Worm (Caenorhabditis elegans) whole organism, L1 larva: ENCODE measurements around the gene let-92.

ENCODE experiments used
- C04F5.9 ChIP-seq: sonication (generic microtip); optimal IDR thresholded peaks from 2 replicates; lab custom pipeline; 2016; ENCODE audit warnings: missing genetic modification characterization, missing compliant biosample characterization
- blmp-1 ChIP-seq: fragments of 150-350 bp; optimal IDR thresholded peaks from 2 replicates; lab custom pipeline; 2014; ENCODE audit warnings: missing biosample characterization, missing genetic modification characterization
- ceh-82 ChIP-seq, 3 experiments: fragments of 150-350 bp in 1 of 3; sonication (generic microtip) in 2 of 3; optimal IDR thresholded peaks; 2 replicates each; lab custom pipeline; 2014 to 2017; ENCODE audit warnings: missing biosample characterization in 3 of 3, missing genetic modification characterization in 3 of 3
- dsc-1 ChIP-seq: sonication (generic microtip); optimal IDR thresholded peaks from 2 replicates; lab custom pipeline; 2016; ENCODE audit warnings: mild to moderate bottlenecking, missing genetic modification characterization, missing compliant biosample characterization
- efl-1 ChIP-seq, 4 experiments: fragments of 150-350 bp; optimal IDR thresholded peaks in 3 of 4; peaks in 1 of 4; 1 replicate in 1 of 4; 2 replicates in 3 of 4; lab custom pipeline; 2014; ENCODE audit warnings: missing biosample characterization in 2 of 4, missing genetic modification characterization in 2 of 4, missing genetic modification reagents in 2 of 4
- elt-3 ChIP-seq, 6 experiments: fragments of 150-350 bp in 1 of 6; sonication (generic microtip); optimal IDR thresholded peaks; 2 replicates each; lab custom pipeline; 2017 to 2018; ENCODE audit warnings: missing biosample characterization in 6 of 6, missing genetic modification characterization in 6 of 6, inconsistent platforms in 1 of 6
- ets-5 ChIP-seq: fragments of 200-800 bp; sonication (Bioruptor generic); IDR thresholded peaks from 2 replicates; pipeline ENCODE4 v1.3.6; 2022; ENCODE audit warnings: missing genetic modification characterization, missing compliant biosample characterization
- fkh-10 ChIP-seq: sonication (generic microtip); optimal IDR thresholded peaks from 2 replicates; lab custom pipeline; 2017; ENCODE audit warnings: missing biosample characterization, missing genetic modification reagents, missing genetic modification characterization
- fkh-8 ChIP-seq: sonication (generic microtip); optimal IDR thresholded peaks from 2 replicates; lab custom pipeline; 2016; ENCODE audit warnings: mild to moderate bottlenecking, missing genetic modification characterization, missing compliant biosample characterization
- hlh-17 ChIP-seq: fragments of 200-800 bp; sonication (Bioruptor generic); optimal IDR thresholded peaks from 2 replicates; lab custom pipeline; 2018; ENCODE audit warnings: missing genetic modification characterization, mild to moderate bottlenecking, missing compliant biosample characterization, moderate library complexity, borderline replicate concordance
- hlh-4 ChIP-seq: sonication (generic microtip); optimal IDR thresholded peaks from 2 replicates; lab custom pipeline; 2016; ENCODE audit warnings: mild to moderate bottlenecking, missing genetic modification characterization, missing compliant biosample characterization
- lin-14 ChIP-seq: fragments of 200-800 bp; sonication (Bioruptor generic); optimal IDR thresholded peaks from 2 replicates; lab custom pipeline; 2018; ENCODE audit warnings: mild to moderate bottlenecking, missing genetic modification characterization, moderate library complexity, missing compliant biosample characterization
- lin-35 ChIP-seq, 2 experiments: fragments of 150-350 bp; optimal IDR thresholded peaks; 2 replicates each; lab custom pipeline; 2014; ENCODE audit warnings: missing biosample characterization in 2 of 2, missing genetic modification characterization in 2 of 2, missing genetic modification reagents in 2 of 2
- lin-39 ChIP-seq: fragments of 150-350 bp; optimal IDR thresholded peaks from 2 replicates; lab custom pipeline; 2014; ENCODE audit warnings: missing biosample characterization, missing genetic modification reagents, missing genetic modification characterization
- lir-3 ChIP-seq: sonication (generic microtip); optimal IDR thresholded peaks from 2 replicates; lab custom pipeline; 2016; ENCODE audit warnings: mild to moderate bottlenecking, missing genetic modification characterization, moderate library complexity, missing compliant biosample characterization; ENCODE audit not compliant: poor library complexity
- lsy-2 ChIP-seq, 2 experiments: fragments of 150-350 bp; optimal IDR thresholded peaks; 2 replicates each; lab custom pipeline; 2014; ENCODE audit warnings: missing biosample characterization in 2 of 2, missing genetic modification characterization in 2 of 2
- mab-9 ChIP-seq: fragments of 200-800 bp; sonication (Bioruptor generic); IDR thresholded peaks from 2 replicates; pipeline ENCODE4 v1.3.6; 2022; ENCODE audit warnings: missing genetic modification reagents, missing genetic modification characterization, missing compliant biosample characterization
- nhr-12 ChIP-seq: sonication (generic microtip); optimal IDR thresholded peaks from 2 replicates; lab custom pipeline; 2017; ENCODE audit warnings: missing biosample characterization, missing genetic modification characterization
- nhr-20 ChIP-seq: sonication (generic microtip); optimal IDR thresholded peaks from 2 replicates; lab custom pipeline; 2016; ENCODE audit warnings: mild to moderate bottlenecking, missing genetic modification characterization, missing compliant biosample characterization
- nhr-237 ChIP-seq: fragments of 150-350 bp; optimal IDR thresholded peaks from 2 replicates; lab custom pipeline; 2014; ENCODE audit warnings: missing biosample characterization, missing genetic modification characterization
- nhr-47 ChIP-seq: sonication (generic microtip); optimal IDR thresholded peaks from 2 replicates; lab custom pipeline; 2016; ENCODE audit warnings: mild to moderate bottlenecking, missing genetic modification characterization, moderate library complexity, missing compliant biosample characterization
- nhr-84 ChIP-seq: sonication (generic microtip); optimal IDR thresholded peaks from 2 replicates; lab custom pipeline; 2017; ENCODE audit warnings: missing biosample characterization, missing genetic modification characterization
- nhr-85 ChIP-seq: sonication (generic microtip); peaks from one replicate; lab custom pipeline; 2016; ENCODE audit warnings: missing genetic modification characterization, inconsistent platforms, missing compliant biosample characterization
- nhr-90 ChIP-seq: sonication (generic microtip); optimal IDR thresholded peaks from 2 replicates; lab custom pipeline; 2016; ENCODE audit warnings: mild to moderate bottlenecking, missing genetic modification characterization, missing compliant biosample characterization; ENCODE audit not compliant: poor library complexity
- pag-3 ChIP-seq: sonication (generic microtip); optimal IDR thresholded peaks from 2 replicates; lab custom pipeline; 2017; ENCODE audit warnings: missing genetic modification characterization, mild to moderate bottlenecking, missing compliant biosample characterization, antibody characterized with exemption, borderline replicate concordance; ENCODE audit not compliant: insufficient read depth
- rnt-1 ChIP-seq: sonication (generic microtip); optimal IDR thresholded peaks from 2 replicates; lab custom pipeline; 2016; ENCODE audit warnings: mild to moderate bottlenecking, missing genetic modification characterization, moderate library complexity, missing compliant biosample characterization
- snpc-4 ChIP-seq: fragments of 150-350 bp; optimal IDR thresholded peaks from 2 replicates; lab custom pipeline; 2014; ENCODE audit warnings: missing biosample characterization, missing genetic modification characterization
- sox-4 ChIP-seq: sonication (generic microtip); optimal IDR thresholded peaks from 2 replicates; lab custom pipeline; 2016; ENCODE audit warnings: missing genetic modification characterization, missing compliant biosample characterization
- sptf-1 ChIP-seq: fragments of 150-350 bp; optimal IDR thresholded peaks from 2 replicates; lab custom pipeline; 2014; ENCODE audit warnings: missing biosample characterization, missing genetic modification characterization
- unc-30 ChIP-seq: sonication (generic microtip); optimal IDR thresholded peaks from 2 replicates; lab custom pipeline; 2017; ENCODE audit warnings: missing biosample characterization, missing genetic modification characterization
- unc-98 ChIP-seq: fragments of 200-800 bp; sonication (Bioruptor generic); IDR thresholded peaks from 2 replicates; pipeline ENCODE4 v1.3.6; 2022; ENCODE audit warnings: missing genetic modification characterization, missing compliant biosample characterization
- xbp-1 ChIP-seq: sonication (generic microtip); optimal IDR thresholded peaks from 2 replicates; lab custom pipeline; 2016; ENCODE audit warnings: missing genetic modification characterization, missing compliant biosample characterization
- zip-4 ChIP-seq: fragments of 200-800 bp; sonication (Bioruptor generic); optimal IDR thresholded peaks from 2 replicates; lab custom pipeline; 2018; ENCODE audit warnings: mild to moderate bottlenecking, missing genetic modification characterization, moderate library complexity, missing compliant biosample characterization

Gene let-92

ce11 chrIV:11857159-11857565 lies 1.1 kb upstream of the let-92 start (continued):
- no peak for TF ChIP-seq elt-3 (tag; optimal IDR thresholded peaks at IDR 0.05; lab: Kevin White, UChicago)
- TF ChIP-seq hlh-17 (GFP tag; lab: Kevin White, UChicago), result no peak
- TF ChIP-seq lir-3 (tag; lab: Kevin White, UChicago), result peak; percentile 32
- no peak for TF ChIP-seq hlh-4 (tag; lab: Kevin White, UChicago)
- TF ChIP-seq nhr-84 (tag; lab: Kevin White, UChicago), result no peak
- peak; percentile 84 for TF ChIP-seq fkh-10 (GFP tag; lab: Kevin White, UChicago)
- TF ChIP-seq ceh-82 (tag; optimal IDR thresholded peaks at IDR 0.05; lab: Kevin White, UChicago), result peak; percentile 53 to 89 (median 61)
- TF ChIP-seq rnt-1 (tag; lab: Kevin White, UChicago), result peak; percentile 62
- TF ChIP-seq ets-5 (GFP tag; lab: Robert Waterston, UW), result no peak
- TF ChIP-seq lsy-2 (tag; optimal IDR thresholded peaks at IDR 0.05; lab: Kevin White, UChicago), result peak; percentile 53 to 86
- TF ChIP-seq nhr-20 (tag; lab: Kevin White, UChicago), result peak; percentile 48
- peak; percentile 62 for TF ChIP-seq xbp-1 (tag; lab: Kevin White, UChicago)
- no peak for TF ChIP-seq sox-4 (tag; lab: Kevin White, UChicago)
- no peak for TF ChIP-seq nhr-237 (tag; lab: Kevin White, UChicago)

- TF ChIP-seq dsc-1 (no peak), lsy-2 (tag; optimal IDR thresholded peaks at IDR 0.05; lab: Kevin White, UChicago) (no peak), xbp-1 (tag; lab: Kevin White, UChicago) (no peak), nhr-12 (tag; lab: Kevin White, UChicago) (no peak), nhr-90 (tag; lab: Kevin White, UChicago) (peak; percentile 3), efl-1 (optimal IDR thresholded peaks at IDR 0.05; lab: Kevin White, UChicago) (no peak), efl-1 (GFP tag; optimal IDR thresholded peaks at IDR 0.05 in 1 of 2; lab: Kevin White, UChicago) (peak in 1 of 2 experiments; percentile 70), fkh-8 (tag; lab: Kevin White, UChicago) (no peak), unc-98 (GFP tag; lab: Robert Waterston, UW) (no peak), sptf-1 (tag; lab: Kevin White, UChicago) (no peak), lin-35 (GFP tag; optimal IDR thresholded peaks at IDR 0.05; lab: Kevin White, UChicago) (no peak), blmp-1 (peak; percentile 35), snpc-4 (tag; lab: Kevin White, UChicago) (no peak), mab-9 (GFP tag; lab: Robert Waterston, UW) (no peak), nhr-85 (tag; lab: Kevin White, UChicago) (peak; percentile 9), rnt-1 (tag; lab: Kevin White, UChicago) (no peak), nhr-47 (tag; lab: Kevin White, UChicago) (no peak), lin-14 (GFP tag; lab: Kevin White, UChicago) (peak; percentile 20), sox-4 (tag; lab: Kevin White, UChicago) (no peak), pag-3 (tag; lab: Kevin White, UChicago) (no peak)
Measured at ce11 chrIV:11859995-11860605, 1.9 kb downstream of the let-92 start, which contains the start of gene mob-1. Gene mob-1 (plus strand): TSS chrIV:11860555.

ce11 chrIV:11863428-11863827 lies 5.2 kb downstream of the let-92 start:
- TF ChIP-seq sox-4 (tag; lab: Kevin White, UChicago) (no peak), blmp-1 (peak; percentile 32), nhr-84 (tag; lab: Kevin White, UChicago) (no peak)

ce11 chrIV:11864226-11864625 lies 6.0 kb downstream of the let-92 start, which contains the start of gene trpa-1:
Gene trpa-1 (plus strand): TSS chrIV:11864526.
- TF ChIP-seq unc-30 (tag; lab: Kevin White, UChicago), result no peak
- TF ChIP-seq lin-39, result no peak
- TF ChIP-seq C04F5.9 (tag; lab: Kevin White, UChicago), result no peak
- no peak for TF ChIP-seq zip-4 (GFP tag; lab: Kevin White, UChicago)
